Fruit fly (Drosophila melanogaster) whole organism, wandering third instar larva: Measurements from ENCODE around the gene CG17929.

Experiments used
- CG32264 ChIP-seq: fragments of 200-800 bp; sonication (Bioruptor generic); optimal IDR thresholded peaks from 2 replicates; lab custom pipeline; 2016; ENCODE audit warnings: missing biosample characterization, missing genetic modification characterization
- CG9705 ChIP-seq: fragments of 200-800 bp; sonication (Bioruptor generic); optimal IDR thresholded peaks from 2 replicates; lab custom pipeline; 2018; ENCODE audit warnings: missing biosample characterization, mild to moderate bottlenecking, missing genetic modification characterization
- CrebA ChIP-seq: fragments of 200-800 bp; sonication (Bioruptor generic); optimal IDR thresholded peaks from 2 replicates; lab custom pipeline; 2016; ENCODE audit warnings: missing biosample characterization, mild to moderate bottlenecking, missing genetic modification characterization, borderline replicate concordance
- Dfd ChIP-seq: fragments of >200 bp; optimal IDR thresholded peaks from 2 replicates; lab custom pipeline; 2017; ENCODE audit warnings: missing biosample characterization, missing genetic modification characterization
- Dif ChIP-seq: fragments of 200-275, 200-300 bp; sonication (Bioruptor generic); optimal IDR thresholded peaks from 2 replicates; lab custom pipeline; 2018; ENCODE audit warnings: missing biosample characterization, missing genetic modification characterization; ENCODE audit not compliant: partially characterized antibody
- HLH106 ChIP-seq: fragments of 200-800 bp; optimal IDR thresholded peaks from 3 replicates; lab custom pipeline; 2019; ENCODE audit warnings: missing biosample characterization, mild to moderate bottlenecking, missing genetic modification characterization, moderate library complexity
- Hnf4 ChIP-seq: fragments of 200-800 bp; sonication (Bioruptor generic); optimal IDR thresholded peaks from 2 replicates; lab custom pipeline; 2016; ENCODE audit warnings: missing biosample characterization, mild to moderate bottlenecking, missing genetic modification characterization
- Hr78 ChIP-seq: fragments of >200 bp; optimal IDR thresholded peaks from 2 replicates; lab custom pipeline; 2017; ENCODE audit warnings: missing biosample characterization, missing genetic modification characterization
- Hr83 ChIP-seq: fragments of 200-300 bp; sonication (Bioruptor generic); optimal IDR thresholded peaks from 2 replicates; lab custom pipeline; 2016; ENCODE audit warnings: missing biosample characterization, mild to moderate bottlenecking, missing genetic modification characterization, moderate library complexity; ENCODE audit not compliant: poor library complexity, severe bottlenecking
- Jra ChIP-seq: sonication (Bioruptor generic); optimal IDR thresholded peaks from 2 replicates; lab custom pipeline; 2016; ENCODE audit warnings: missing biosample characterization, missing genetic modification characterization
- Mio ChIP-seq: sonication (Bioruptor generic); optimal IDR thresholded peaks from 2 replicates; lab custom pipeline; 2016; ENCODE audit warnings: missing biosample characterization, missing genetic modification characterization
- Myc ChIP-seq: fragments of >200 bp; optimal IDR thresholded peaks from 2 replicates; lab custom pipeline; 2017
- OdsH ChIP-seq: fragments of 200-800 bp; sonication (Bioruptor generic); optimal IDR thresholded peaks from 2 replicates; lab custom pipeline; 2016; ENCODE audit warnings: missing biosample characterization, mild to moderate bottlenecking, missing genetic modification characterization
- Rel ChIP-seq, 2 experiments: fragments of 200-800 bp; sonication (Bioruptor generic) in 1 of 2; optimal IDR thresholded peaks; 2 replicates in 1 of 2; 3 replicates in 1 of 2; lab custom pipeline; 2016 to 2019; ENCODE audit warnings: mild to moderate bottlenecking in 2 of 2, missing biosample characterization in 2 of 2, missing genetic modification characterization in 2 of 2, moderate library complexity in 1 of 2
- Sp1 ChIP-seq: fragments of 200-800 bp; sonication (Bioruptor generic); optimal IDR thresholded peaks from 3 replicates; lab custom pipeline; 2019; ENCODE audit warnings: missing biosample characterization, mild to moderate bottlenecking, missing genetic modification characterization, moderate library complexity
- Vsx2 ChIP-seq: fragments of 200-300, 225-300 bp; sonication (Bioruptor generic); optimal IDR thresholded peaks from 2 replicates; lab custom pipeline; 2018; ENCODE audit warnings: missing biosample characterization, missing genetic modification characterization; ENCODE audit not compliant: partially characterized antibody
- dl ChIP-seq, 2 experiments: fragments of 175-275, 200-275 bp in 1 of 2; fragments of 200-275 bp in 1 of 2; sonication (Bioruptor generic); optimal IDR thresholded peaks; lab custom pipeline; 2018; ENCODE audit warnings: mild to moderate bottlenecking in 2 of 2, missing biosample characterization in 2 of 2, missing genetic modification characterization in 2 of 2, moderate library complexity in 2 of 2; ENCODE audit not compliant: partially characterized antibody in 2 of 2, insufficient read depth in 1 of 2
- dmrt93B ChIP-seq: fragments of 200-800 bp; sonication (Bioruptor generic); optimal IDR thresholded peaks from 2 replicates; lab custom pipeline; 2018; ENCODE audit warnings: missing biosample characterization, mild to moderate bottlenecking, missing genetic modification characterization
- dsf ChIP-seq: sonication (Bioruptor generic); optimal IDR thresholded peaks from 2 replicates; lab custom pipeline; 2016; ENCODE audit warnings: missing biosample characterization, missing genetic modification characterization, borderline replicate concordance
- ey ChIP-seq: fragments of 200-800 bp; sonication (Bioruptor generic); optimal IDR thresholded peaks from 2 replicates; lab custom pipeline; 2016; ENCODE audit warnings: missing biosample characterization, missing genetic modification characterization
- fru ChIP-seq: fragments of 200-800 bp; sonication (Bioruptor generic); optimal IDR thresholded peaks from 3 replicates; lab custom pipeline; 2016; ENCODE audit warnings: missing biosample characterization, mild to moderate bottlenecking, missing genetic modification characterization
- h ChIP-seq: fragments of 200-800 bp; sonication (Bioruptor generic); optimal IDR thresholded peaks from 3 replicates; lab custom pipeline; 2016; ENCODE audit warnings: missing biosample characterization, mild to moderate bottlenecking, missing genetic modification characterization
- jim ChIP-seq: fragments of 175-275, 200-325 bp; sonication (Bioruptor generic); optimal IDR thresholded peaks from 2 replicates; lab custom pipeline; 2016; ENCODE audit warnings: missing biosample characterization, mild to moderate bottlenecking, missing genetic modification characterization
- pan ChIP-seq: fragments of >200 bp; optimal IDR thresholded peaks from 2 replicates; lab custom pipeline; 2017
- psq ChIP-seq: fragments of 200-800 bp; sonication (Bioruptor generic); optimal IDR thresholded peaks from 3 replicates; lab custom pipeline; 2017; ENCODE audit warnings: missing biosample characterization, mild to moderate bottlenecking, missing genetic modification characterization, moderate library complexity
- sage ChIP-seq: fragments of 200-800 bp; sonication (Bioruptor generic); optimal IDR thresholded peaks from 2 replicates; lab custom pipeline; 2016; ENCODE audit warnings: missing biosample characterization, mild to moderate bottlenecking, missing genetic modification characterization
- sv ChIP-seq: fragments of 200-800 bp; sonication (Bioruptor generic); optimal IDR thresholded peaks from 3 replicates; lab custom pipeline; 2016; ENCODE audit warnings: missing biosample characterization, missing genetic modification characterization
- tai ChIP-seq: sonication (Bioruptor generic); optimal IDR thresholded peaks from 2 replicates; lab custom pipeline; 2016; ENCODE audit warnings: missing biosample characterization, missing genetic modification characterization
- usp ChIP-seq: fragments of >200 bp; optimal IDR thresholded peaks from 2 replicates; lab custom pipeline; 2017; ENCODE audit warnings: missing biosample characterization, missing genetic modification characterization
- woc ChIP-seq: sonication (Bioruptor generic); optimal IDR thresholded peaks from 2 replicates; lab custom pipeline; 2016; ENCODE audit warnings: missing biosample characterization, mild to moderate bottlenecking, missing genetic modification characterization

The CG17929 gene

DNA sequence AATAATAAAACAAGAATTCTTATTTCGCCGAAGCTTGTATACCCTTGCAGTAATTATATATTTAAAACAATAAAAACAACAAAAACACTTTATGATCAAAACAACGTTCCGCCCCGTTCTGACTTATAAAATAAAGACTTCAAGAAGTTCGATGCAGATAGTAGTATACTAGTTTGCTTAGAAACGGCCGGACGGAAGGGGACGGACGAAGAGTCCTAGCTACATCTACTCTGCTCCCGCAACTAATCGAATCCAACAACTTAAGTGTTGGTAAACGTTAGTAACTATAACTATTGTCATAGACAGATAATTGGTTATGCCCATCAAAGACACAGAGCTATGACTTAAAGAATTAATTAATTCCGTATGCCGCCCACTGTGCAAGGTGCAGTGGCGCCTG lies 40.8 kb upstream of the CG17929 start:
- TF ChIP-seq Mio (no peak), HLH106 (tag; lab: Kevin White, UChicago) (no peak), woc (no peak), Hnf4 (GFP tag; lab: Kevin White, UChicago) (no peak), dmrt93B (GFP tag; lab: Kevin White, UChicago) (no peak), ey (no peak), Vsx2 (GFP tag; lab: Kevin White, UChicago) (no peak), Sp1 (GFP tag; lab: Kevin White, UChicago) (no peak), Jra (GFP tag; lab: Kevin White, UChicago) (no peak), tai (GFP tag; lab: Kevin White, UChicago) (no peak), Hr78 (no peak), CrebA (GFP tag; lab: Kevin White, UChicago) (no peak), dl (GFP tag; optimal IDR thresholded peaks at IDR 0.05; lab: Kevin White, UChicago; ENCODE audit: insufficient read depth in 1 of 2, partially characterized antibody in 2 of 2) (no peak), Hr83 (GFP tag; lab: Kevin White, UChicago) (no peak), jim (GFP tag; lab: Kevin White, UChicago) (no peak), Myc (lab: Kevin White, UChicago) (no peak), CG32264 (GFP tag; lab: Kevin White, UChicago) (no peak), pan (lab: Kevin White, UChicago) (no peak), dsf (no peak)
- TF ChIP-seq, all 38 proteins: peak for 0

DNA sequence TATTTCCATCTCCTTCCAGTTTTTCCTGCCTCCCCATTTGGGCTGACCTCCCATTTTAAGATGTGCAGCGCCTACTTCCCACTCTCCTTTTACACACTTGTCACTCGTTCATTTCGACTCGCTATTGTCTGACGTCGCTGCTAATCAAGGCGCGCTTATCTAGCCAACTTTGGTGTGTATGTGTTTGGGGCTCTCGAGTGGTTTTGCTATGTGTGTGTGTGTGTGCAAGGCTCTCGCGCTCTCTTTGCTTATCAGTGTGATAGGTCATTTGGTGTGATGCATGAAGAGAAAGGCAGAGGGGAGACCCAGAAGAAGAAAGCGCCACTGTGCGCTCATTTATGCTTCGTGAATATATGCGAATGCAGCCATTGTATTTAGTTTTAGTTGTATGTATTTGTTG lies 40.4 kb upstream of the CG17929 start:
- peak; percentile 24 for TF ChIP-seq Dif (GFP tag; lab: Kevin White, UChicago)
- TF ChIP-seq OdsH (GFP tag; lab: Kevin White, UChicago), result no peak
- TF ChIP-seq Sp1 (GFP tag; lab: Kevin White, UChicago), result no peak
- no peak for TF ChIP-seq fru
- no peak for TF ChIP-seq Rel (GFP tag; optimal IDR thresholded peaks at IDR 0.05; lab: Kevin White, UChicago)
- peak; percentile 65 for TF ChIP-seq Rel (tag; optimal IDR thresholded peaks at IDR 0.05; lab: Kevin White, UChicago)
- TF ChIP-seq sv (GFP tag; lab: Kevin White, UChicago), result no peak
- no peak for TF ChIP-seq Dfd
- no peak for TF ChIP-seq tai (GFP tag; lab: Kevin White, UChicago)
- TF ChIP-seq dsf, result no peak
- TF ChIP-seq pan (lab: Kevin White, UChicago), result no peak
- TF ChIP-seq CG9705 (GFP tag; lab: Kevin White, UChicago), result no peak
- TF ChIP-seq dl (GFP tag; optimal IDR thresholded peaks at IDR 0.05; lab: Kevin White, UChicago; ENCODE audit: insufficient read depth in 1 of 2, partially characterized antibody in 2 of 2), result peak in 1 of 2 experiments; percentile 42
- TF ChIP-seq Jra (GFP tag; lab: Kevin White, UChicago), result no peak
- TF ChIP-seq sage (GFP tag; lab: Kevin White, UChicago), result no peak
- TF ChIP-seq psq (GFP tag; lab: Kevin White, UChicago), result no peak

DNA sequence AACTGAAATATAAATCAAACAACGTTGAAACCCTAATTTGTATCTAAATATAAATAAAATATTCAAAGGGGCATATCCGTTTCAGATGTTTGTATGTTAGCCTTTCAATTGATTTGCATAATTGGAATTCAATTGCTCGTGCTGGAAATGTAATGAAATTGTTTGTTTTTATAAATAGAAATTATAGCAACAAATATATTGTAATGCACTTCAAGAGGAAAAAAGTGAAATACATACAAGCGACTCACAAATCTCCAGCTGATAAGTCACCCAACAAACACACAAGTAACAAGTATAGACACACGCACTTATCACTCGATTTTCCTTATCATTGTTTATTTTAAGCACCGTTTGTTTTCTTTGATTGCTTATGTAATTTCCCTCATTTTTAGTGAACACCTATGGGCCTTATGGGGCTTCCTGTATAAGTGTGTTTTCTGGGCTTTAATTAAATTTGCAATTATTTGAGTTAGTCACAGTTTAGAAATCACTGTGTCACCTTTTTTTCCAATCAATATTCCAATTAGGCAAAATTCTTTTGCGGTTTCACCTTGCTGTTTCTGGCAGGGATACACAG lies 39.6 kb upstream of the CG17929 start:
- TF ChIP-seq Mio (no peak), usp (no peak), woc (no peak), Jra (GFP tag; lab: Kevin White, UChicago) (no peak), Sp1 (GFP tag; lab: Kevin White, UChicago) (no peak), Rel (GFP tag; optimal IDR thresholded peaks at IDR 0.05; lab: Kevin White, UChicago) (no peak), Rel (tag; optimal IDR thresholded peaks at IDR 0.05; lab: Kevin White, UChicago) (peak; percentile 70), jim (GFP tag; lab: Kevin White, UChicago) (no peak), psq (GFP tag; lab: Kevin White, UChicago) (no peak)

DNA sequence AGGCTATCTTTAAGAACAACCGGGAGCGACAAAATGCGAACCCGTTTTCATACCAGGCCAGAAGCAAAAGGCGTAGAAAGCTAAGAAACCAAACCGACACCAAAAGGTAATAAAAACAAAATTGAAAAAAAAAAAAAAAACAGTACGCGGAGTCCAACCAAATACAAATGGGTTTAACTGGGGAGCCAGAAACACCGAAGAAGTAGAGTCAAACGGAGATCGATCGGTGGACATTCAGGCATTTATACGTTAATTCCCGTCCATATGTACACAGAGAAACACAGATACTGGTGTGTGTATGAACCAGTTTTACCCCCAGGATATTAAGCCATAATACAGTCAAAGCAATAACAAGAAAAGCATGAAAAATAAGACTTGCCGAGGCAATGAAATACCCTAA lies 38.1 kb upstream of the CG17929 start:
- TF ChIP-seq Rel (GFP tag; optimal IDR thresholded peaks at IDR 0.05; lab: Kevin White, UChicago) (no peak), Rel (tag; optimal IDR thresholded peaks at IDR 0.05; lab: Kevin White, UChicago) (no peak), Hr78 (no peak), Dif (GFP tag; lab: Kevin White, UChicago) (no peak), h (GFP tag; lab: Kevin White, UChicago) (no peak), Vsx2 (GFP tag; lab: Kevin White, UChicago) (peak; percentile 8), OdsH (GFP tag; lab: Kevin White, UChicago) (no peak), psq (GFP tag; lab: Kevin White, UChicago) (peak; percentile 75)
